Fruit fly (Drosophila melanogaster) whole organism, adult: ENCODE measurements around the gene CG4041.

ENCODE experiments used
- CG11617 ChIP-seq: fragments of 200-800 bp; sonication (Bioruptor generic); optimal IDR thresholded peaks from 2 replicates; lab custom pipeline; 2017; ENCODE audit warnings: mild to moderate bottlenecking, missing biosample characterization, missing genetic modification reagents, missing genetic modification characterization
- CG12768 ChIP-seq: fragments of 200-800 bp; sonication (Bioruptor generic); optimal IDR thresholded peaks from 2 replicates; lab custom pipeline; 2017; ENCODE audit warnings: missing biosample characterization, missing genetic modification characterization, mild to moderate bottlenecking, moderate library complexity, missing genetic modification reagents
- CG14711 ChIP-seq: fragments of 200-800 bp; sonication (Bioruptor generic); optimal IDR thresholded peaks from 2 replicates; lab custom pipeline; 2018; ENCODE audit warnings: missing biosample characterization, mild to moderate bottlenecking, missing genetic modification characterization, moderate library complexity
- CG1620 ChIP-seq: fragments of 200-800 bp; sonication (Bioruptor generic); optimal IDR thresholded peaks from 2 replicates; lab custom pipeline; 2016; ENCODE audit warnings: missing biosample characterization, missing genetic modification characterization
- CG7101 ChIP-seq: fragments of 200-800 bp; sonication (Bioruptor generic); optimal IDR thresholded peaks from 2 replicates; lab custom pipeline; 2018; ENCODE audit warnings: missing biosample characterization, mild to moderate bottlenecking, missing genetic modification characterization, moderate library complexity
- Hr96 ChIP-seq: fragments of 200-800 bp; sonication (Bioruptor generic); optimal IDR thresholded peaks from 2 replicates; lab custom pipeline; 2016; ENCODE audit warnings: missing biosample characterization, missing genetic modification characterization
- Mnt ChIP-seq: fragments of 200-800 bp; sonication (Bioruptor generic); optimal IDR thresholded peaks from 2 replicates; lab custom pipeline; 2016; ENCODE audit warnings: missing biosample characterization, mild to moderate bottlenecking, missing genetic modification characterization
- bab1 ChIP-seq: fragments of 200-800 bp; sonication (Bioruptor generic); optimal IDR thresholded peaks from 3 replicates; lab custom pipeline; 2019; ENCODE audit warnings: missing biosample characterization, mild to moderate bottlenecking, missing genetic modification characterization, moderate library complexity
- kay ChIP-seq: fragments of 200-800 bp; sonication (Bioruptor generic); peaks from one replicate; lab custom pipeline; 2016; ENCODE audit warnings: missing biosample characterization, missing genetic modification characterization, borderline replicate concordance
- pad ChIP-seq: fragments of 200-800 bp; sonication (Bioruptor generic); optimal IDR thresholded peaks from 3 replicates; lab custom pipeline; 2017; ENCODE audit warnings: missing biosample characterization, missing genetic modification characterization, mild to moderate bottlenecking, moderate library complexity, missing genetic modification reagents
- tj ChIP-seq: fragments of 200-800 bp; sonication (Bioruptor generic); optimal IDR thresholded peaks from 3 replicates; lab custom pipeline; 2017; ENCODE audit warnings: missing biosample characterization, mild to moderate bottlenecking, missing genetic modification characterization, moderate library complexity
- toe ChIP-seq: fragments of 200-800 bp; sonication (Bioruptor generic); optimal IDR thresholded peaks from 2 replicates; lab custom pipeline; 2016; ENCODE audit warnings: missing biosample characterization, missing genetic modification characterization

DNA sequence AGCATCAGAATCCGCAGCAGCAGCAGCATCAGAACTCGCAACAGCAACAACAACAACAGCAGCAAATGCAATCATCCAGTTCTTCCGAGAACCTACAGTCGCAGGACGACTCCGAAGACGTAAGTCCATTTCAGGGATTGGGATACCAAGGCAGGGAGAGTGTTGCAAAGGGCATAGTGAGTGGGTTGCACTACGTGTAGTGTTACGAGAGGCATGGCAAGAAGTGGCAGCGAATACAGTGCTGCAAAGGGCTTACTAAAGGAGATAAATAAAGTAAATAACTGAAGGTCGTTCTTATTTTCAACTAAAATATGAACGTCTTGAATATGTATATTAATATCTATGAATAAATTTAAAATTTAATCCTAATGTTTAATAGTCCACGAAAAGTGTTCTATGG is 7.2 kb downstream of the CG4041 start:
- TF ChIP-seq toe (GFP tag; lab: Kevin White, UChicago) (no peak), bab1 (GFP tag; lab: Kevin White, UChicago) (no peak), CG14711 (no peak), CG7101 (tag; lab: Kevin White, UChicago) (no peak), tj (GFP tag; lab: Kevin White, UChicago) (no peak), pad (no peak), kay (GFP tag; lab: Kevin White, UChicago) (no peak), Mnt (GFP tag; lab: Kevin White, UChicago) (no peak), CG11617 (GFP tag; lab: Kevin White, UChicago) (no peak), CG12768 (no peak), Hr96 (no peak), CG1620 (GFP tag; lab: Kevin White, UChicago) (no peak)
